Worm (Caenorhabditis elegans): ENCODE results near the gene nceh-1.
"Not testable (repeated sequence)": the region's sequence is repeated elsewhere in the genome, so short reads cannot be mapped to it uniquely, and the experiment has no call there.

DNA sequence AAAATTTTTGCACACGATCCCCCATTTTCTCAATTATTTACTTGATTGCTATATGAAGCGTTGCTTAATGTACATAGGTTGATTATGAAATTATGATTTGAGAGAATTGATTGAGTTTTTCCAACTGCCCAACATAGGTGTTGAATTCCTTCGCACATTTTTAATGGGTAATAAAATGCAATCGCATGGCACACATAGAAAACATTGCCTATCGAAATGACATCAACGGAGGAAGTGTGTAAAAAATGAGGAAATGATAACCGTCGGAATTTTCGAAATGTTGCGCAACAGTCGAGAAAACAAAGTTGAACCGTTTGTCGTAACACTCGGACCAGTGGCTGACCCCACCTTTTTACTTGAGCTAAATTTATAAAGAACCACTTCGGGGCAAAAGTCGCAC is 22.0 kb downstream of the nceh-1 start:
- not testable (repeated sequence) for TF ChIP-seq fkh-10 (GFP tag; optimal IDR thresholded peaks at IDR 0.05); snpc-4 (tag; optimal IDR thresholded peaks at IDR 0.05); hlh-30 (tag; optimal IDR thresholded peaks at IDR 0.05; ENCODE audit: insufficient read depth); duxl-1 (tag; optimal IDR thresholded peaks at IDR 0.05; ENCODE audit: poor library complexity); F37D6.2 (tag; optimal IDR thresholded peaks at IDR 0.05); zip-11 (GFP tag; IDR thresholded peaks at IDR 0.05); nhr-28 (tag; optimal IDR thresholded peaks at IDR 0.05); lin-29 (GFP tag; IDR thresholded peaks at IDR 0.05); lin-13 (GFP tag; optimal IDR thresholded peaks at IDR 0.05); ztf-11 (tag; optimal IDR thresholded peaks at IDR 0.05); fos-1 (tag; optimal IDR thresholded peaks at IDR 0.05)

Measured in whole organism, L4 larva.